Fruit fly (Drosophila melanogaster) whole organism, embryonic: ENCODE measurements around the gene RapGAP1.
A peak's percentile ranks its signal among the peaks of the same experiment; 100 is the strongest.

ENCODE experiments used
- Abd-B ChIP-seq: fragments of 200-800 bp; sonication (Bioruptor generic); optimal IDR thresholded peaks from 2 replicates; lab custom pipeline; 2018; ENCODE audit warnings: missing biosample characterization, mild to moderate bottlenecking, missing genetic modification characterization, moderate library complexity
- Awh ChIP-seq: fragments of 200-800 bp; sonication (Bioruptor generic); IDR thresholded peaks from 2 replicates; pipeline ENCODE4, ENCODE4 v1.3.6; 2022; ENCODE audit warnings: missing biosample characterization, missing genetic modification characterization
- Bdp1 ChIP-seq: fragments of 200-800 bp; sonication (Bioruptor generic); optimal IDR thresholded peaks from 3 replicates; lab custom pipeline; 2016; ENCODE audit warnings: missing biosample characterization, missing genetic modification characterization
- BtbVII ChIP-seq: fragments of 200-800 bp; sonication (Bioruptor generic); optimal IDR thresholded peaks from 3 replicates; lab custom pipeline; 2017; ENCODE audit warnings: missing biosample characterization, mild to moderate bottlenecking, missing genetic modification characterization
- CG10209 ChIP-seq: fragments of 200-800 bp; sonication (Bioruptor generic); optimal IDR thresholded peaks from 3 replicates; lab custom pipeline; 2017; ENCODE audit warnings: missing biosample characterization, mild to moderate bottlenecking, missing genetic modification characterization, missing genetic modification reagents
- CG11085 ChIP-seq: fragments of 200-800 bp; sonication (Bioruptor generic); IDR thresholded peaks from 2 replicates; pipeline ENCODE4 v1.3.6; 2022; ENCODE audit warnings: missing biosample characterization, missing genetic modification characterization
- CG11398 ChIP-seq: fragments of 200-800 bp; sonication (Bioruptor generic); optimal IDR thresholded peaks from 2 replicates; lab custom pipeline; 2016; ENCODE audit warnings: missing biosample characterization, missing genetic modification characterization
- CG11560 ChIP-seq: fragments of 200-800 bp; sonication (Bioruptor generic); IDR thresholded peaks from 3 replicates; pipeline ENCODE4 v1.3.6; 2022; ENCODE audit warnings: missing biosample characterization, missing genetic modification characterization
- CG13123 ChIP-seq: fragments of 200-800 bp; sonication (Bioruptor generic); optimal IDR thresholded peaks from 2 replicates; lab custom pipeline; 2016; ENCODE audit warnings: missing biosample characterization, missing genetic modification characterization
- CG13287 ChIP-seq: fragments of 200-800 bp; sonication (Bioruptor generic); IDR thresholded peaks from 2 replicates; pipeline ENCODE4 v1.3.6; 2022; ENCODE audit warnings: missing biosample characterization, missing genetic modification characterization; ENCODE audit not compliant: partially characterized antibody
- CG14441 ChIP-seq: fragments of 200-800 bp; sonication (Bioruptor generic); IDR thresholded peaks from 2 replicates; pipeline ENCODE4 v1.3.6; 2022; ENCODE audit warnings: missing biosample characterization, missing genetic modification characterization
- CG17568 ChIP-seq: fragments of 200-800 bp; sonication (Bioruptor generic); optimal IDR thresholded peaks from 2 replicates; lab custom pipeline; 2018; ENCODE audit warnings: missing biosample characterization, mild to moderate bottlenecking, missing genetic modification characterization, moderate library complexity
- CG17829 ChIP-seq: fragments of 200-800 bp; optimal IDR thresholded peaks from 2 replicates; lab custom pipeline; 2019; ENCODE audit warnings: missing biosample characterization, mild to moderate bottlenecking, missing genetic modification characterization, moderate library complexity
- CG18764 ChIP-seq: fragments of 200-800 bp; sonication (Bioruptor generic); optimal IDR thresholded peaks from 3 replicates; lab custom pipeline; 2016; ENCODE audit warnings: missing biosample characterization, missing genetic modification characterization
- CG30403 ChIP-seq: fragments of 200-800 bp; sonication (Bioruptor generic); optimal IDR thresholded peaks from 3 replicates; lab custom pipeline; 2016; ENCODE audit warnings: missing biosample characterization, missing genetic modification characterization
- CG30431 ChIP-seq: fragments of 200-800 bp; sonication (Bioruptor generic); optimal IDR thresholded peaks from 2 replicates; lab custom pipeline; 2017; ENCODE audit warnings: missing biosample characterization, missing genetic modification characterization
- CG31224 ChIP-seq: fragments of 200-800 bp; sonication (Bioruptor generic); IDR thresholded peaks from 2 replicates; pipeline ENCODE4 v1.3.6; 2022; ENCODE audit warnings: missing biosample characterization, missing genetic modification characterization
- CG32767 ChIP-seq: fragments of 200-800 bp; sonication (Bioruptor generic); IDR thresholded peaks from 2 replicates; pipeline ENCODE4 v1.3.6; 2022; ENCODE audit warnings: missing biosample characterization, missing genetic modification characterization
- CG3847 ChIP-seq: fragments of 200-800 bp; sonication (Bioruptor generic); IDR thresholded peaks from 2 replicates; pipeline ENCODE4 v1.3.6; 2022; ENCODE audit warnings: missing biosample characterization, missing genetic modification characterization
- CG5245 ChIP-seq: fragments of 200-800 bp; sonication (Bioruptor generic); optimal IDR thresholded peaks from 3 replicates; lab custom pipeline; 2016; ENCODE audit warnings: missing biosample characterization, missing genetic modification characterization
- CG6654 ChIP-seq: fragments of 200-800 bp; sonication (Bioruptor generic); optimal IDR thresholded peaks from 2 replicates; lab custom pipeline; 2017; ENCODE audit warnings: missing biosample characterization, mild to moderate bottlenecking, missing genetic modification characterization
- CG6791 ChIP-seq: fragments of 200-800 bp; sonication (Bioruptor generic); IDR thresholded peaks from 3 replicates; pipeline ENCODE4 v1.3.6; 2022; ENCODE audit warnings: missing biosample characterization, missing genetic modification characterization; ENCODE audit not compliant: partially characterized antibody
- CG8359 ChIP-seq: fragments of 200-800 bp; sonication (Bioruptor generic); optimal IDR thresholded peaks from 2 replicates; lab custom pipeline; 2017; ENCODE audit warnings: missing biosample characterization, mild to moderate bottlenecking, missing genetic modification characterization, borderline replicate concordance
- CG8765 ChIP-seq: fragments of 200-800 bp; sonication (Bioruptor generic); IDR thresholded peaks from 2 replicates; pipeline ENCODE4 v1.3.6; 2022; ENCODE audit warnings: missing biosample characterization, missing genetic modification characterization
- CG9437 ChIP-seq: fragments of 200-800 bp; sonication (Bioruptor generic); optimal IDR thresholded peaks from 2 replicates; lab custom pipeline; 2018; ENCODE audit warnings: missing biosample characterization, mild to moderate bottlenecking, missing genetic modification characterization
- CG9817 ChIP-seq: fragments of 200-800 bp; sonication (Bioruptor generic); optimal IDR thresholded peaks from 2 replicates; lab custom pipeline; 2018; ENCODE audit warnings: missing biosample characterization, mild to moderate bottlenecking, missing genetic modification characterization, moderate library complexity
- CoRest ChIP-seq: fragments of 200-800 bp; sonication (Bioruptor generic); optimal IDR thresholded peaks from 3 replicates; lab custom pipeline; 2018; ENCODE audit warnings: missing biosample characterization, mild to moderate bottlenecking, missing genetic modification characterization, moderate library complexity
- D ChIP-seq, 2 experiments: fragments of 200-800 bp in 1 of 2; fragments of >200 bp in 1 of 2; sonication (Bioruptor generic) in 1 of 2; optimal IDR thresholded peaks; 2 replicates in 1 of 2; 3 replicates in 1 of 2; lab custom pipeline; 2017; ENCODE audit warnings: mild to moderate bottlenecking in 1 of 2, missing biosample characterization in 1 of 2, missing genetic modification characterization in 1 of 2, missing genetic modification reagents in 1 of 2
- Dip3 ChIP-seq: fragments of 200-800 bp; sonication (Bioruptor generic); optimal IDR thresholded peaks from 3 replicates; lab custom pipeline; 2016; ENCODE audit warnings: missing biosample characterization, missing genetic modification characterization
- Hr78 ChIP-seq, 2 experiments: fragments of 200-800 bp in 1 of 2; fragments of >200 bp in 1 of 2; sonication (Bioruptor generic) in 1 of 2; optimal IDR thresholded peaks; 2 replicates each; lab custom pipeline; 2017 to 2019; ENCODE audit warnings: missing biosample characterization in 2 of 2, missing genetic modification characterization in 2 of 2, mild to moderate bottlenecking in 1 of 2, moderate library complexity in 1 of 2
- Mad ChIP-seq: fragments of 200-800 bp; sonication (Bioruptor generic); optimal IDR thresholded peaks from 2 replicates; lab custom pipeline; 2016; ENCODE audit warnings: missing biosample characterization, missing genetic modification characterization
- Six4 ChIP-seq: fragments of 200-800 bp; sonication (Bioruptor generic); optimal IDR thresholded peaks from 2 replicates; lab custom pipeline; 2016; ENCODE audit warnings: missing biosample characterization, missing genetic modification characterization
- al ChIP-seq: fragments of 200-800 bp; sonication (Bioruptor generic); IDR thresholded peaks from 2 replicates; pipeline ENCODE4 v1.3.6; 2022; ENCODE audit warnings: missing biosample characterization, missing genetic modification characterization
- bowl ChIP-seq: fragments of 200-800 bp; sonication (Bioruptor generic); IDR thresholded peaks from 2 replicates; pipeline ENCODE4 v1.3.6; 2022; ENCODE audit warnings: missing biosample characterization, missing genetic modification characterization
- bsh ChIP-seq, 2 experiments: fragments of 200-800 bp; sonication (Bioruptor generic); optimal IDR thresholded peaks; 2 replicates each; lab custom pipeline; 2017 to 2018; ENCODE audit warnings: mild to moderate bottlenecking in 2 of 2, missing biosample characterization in 2 of 2, missing genetic modification characterization in 2 of 2, moderate library complexity in 1 of 2
- corto ChIP-seq: fragments of 200-800 bp; sonication (Bioruptor generic); optimal IDR thresholded peaks from 2 replicates; lab custom pipeline; 2016; ENCODE audit warnings: missing biosample characterization, mild to moderate bottlenecking, missing genetic modification characterization, moderate library complexity
- dmrt11E ChIP-seq: fragments of 200-800 bp; sonication (Bioruptor generic); optimal IDR thresholded peaks from 3 replicates; lab custom pipeline; 2018; ENCODE audit warnings: missing biosample characterization, mild to moderate bottlenecking, missing genetic modification characterization, moderate library complexity
- dysf ChIP-seq: fragments of 200-800 bp; sonication (Bioruptor generic); IDR thresholded peaks from 3 replicates; pipeline ENCODE4 v1.3.6; 2022; ENCODE audit warnings: missing biosample characterization, missing genetic modification characterization
- en ChIP-seq: fragments of 200-800 bp; sonication (Bioruptor generic); optimal IDR thresholded peaks from 2 replicates; lab custom pipeline; 2016; ENCODE audit warnings: missing biosample characterization, missing genetic modification characterization
- esg ChIP-seq: fragments of 200-800 bp; sonication (Bioruptor generic); conservative IDR thresholded peaks from 2 replicates; pipeline ENCODE4 v1.3.6; 2022; ENCODE audit warnings: missing biosample characterization, missing genetic modification characterization
- fd3F ChIP-seq: fragments of 200-800 bp; sonication (Bioruptor generic); optimal IDR thresholded peaks from 2 replicates; lab custom pipeline; 2018; ENCODE audit warnings: missing biosample characterization, mild to moderate bottlenecking, missing genetic modification characterization, moderate library complexity
- hkb ChIP-seq, 2 experiments: fragments of 200-800 bp in 1 of 2; fragments of >200 bp in 1 of 2; sonication (Bioruptor generic) in 1 of 2; IDR thresholded peaks in 1 of 2; optimal IDR thresholded peaks in 1 of 2; 2 replicates each; pipeline versions ENCODE4 v1.3.6 to Lab custom; 2017 to 2022; ENCODE audit warnings: missing biosample characterization in 1 of 2, missing genetic modification characterization in 1 of 2
- knrl ChIP-seq: fragments of 200-800 bp; sonication (Bioruptor generic); IDR thresholded peaks from 3 replicates; pipeline ENCODE4 v1.3.6; 2022; ENCODE audit warnings: missing biosample characterization, missing genetic modification characterization; ENCODE audit not compliant: partially characterized antibody
- lmd ChIP-seq: fragments of 200-800 bp; sonication (Bioruptor generic); IDR thresholded peaks from 2 replicates; pipeline ENCODE4 v1.3.6; 2022; ENCODE audit warnings: missing biosample characterization, missing genetic modification characterization
- nerfin-1 ChIP-seq: fragments of 200-800 bp; sonication (Bioruptor generic); optimal IDR thresholded peaks from 3 replicates; lab custom pipeline; 2019; ENCODE audit warnings: missing biosample characterization, mild to moderate bottlenecking, missing genetic modification characterization, moderate library complexity
- repo ChIP-seq: fragments of 200-800 bp; sonication (Bioruptor generic); optimal IDR thresholded peaks from 2 replicates; lab custom pipeline; 2016; ENCODE audit warnings: missing biosample characterization, missing genetic modification characterization
- ro ChIP-seq: fragments of 200-800 bp; sonication (Bioruptor generic); IDR thresholded peaks from 2 replicates; pipeline ENCODE4 v1.3.6; 2022; ENCODE audit warnings: missing biosample characterization, missing genetic modification characterization
- stc ChIP-seq: fragments of 200-800 bp; sonication (Bioruptor generic); IDR thresholded peaks from 2 replicates; pipeline ENCODE4 v1.3.6; 2022; ENCODE audit warnings: missing biosample characterization, missing genetic modification characterization
- vfl ChIP-seq: fragments of 200-800 bp; sonication (Bioruptor generic); optimal IDR thresholded peaks from 2 replicates; lab custom pipeline; 2016; ENCODE audit warnings: missing biosample characterization, missing genetic modification characterization

RapGAP1 gene

DNA sequence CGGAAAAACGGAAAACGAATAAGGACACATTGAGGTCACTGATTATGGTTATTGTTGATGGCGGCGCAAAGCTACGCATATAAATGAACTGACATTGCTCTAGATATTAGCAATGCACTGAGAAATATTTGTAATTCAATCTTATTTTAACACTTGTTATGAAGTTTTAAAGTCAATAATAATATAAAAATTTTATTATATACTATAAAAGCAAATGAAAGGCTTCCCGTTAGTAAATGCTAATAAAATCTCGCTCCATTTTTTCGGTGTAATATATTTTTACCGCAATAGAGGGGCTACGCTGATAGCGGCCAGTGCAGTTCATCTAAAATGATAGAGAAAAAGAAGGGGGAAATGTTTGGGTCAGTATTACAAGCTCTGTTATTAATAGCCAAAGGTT lies 86.9 kb downstream of the RapGAP1 start (continued):
- TF ChIP-seq repo (GFP tag; lab: Kevin White, UChicago) (no peak), Awh (GFP tag; lab: Robert Waterston, UW) (peak; percentile 52; the same call in 1 of the 2 replicates), CG8359 (GFP tag; lab: Kevin White, UChicago) (no peak), CG11560 (tag; lab: Robert Waterston, UW) (0 out of 3 replicates have a peak, but pooled peaks have one; percentile 27), Hr78 (GFP tag; optimal IDR thresholded peaks at IDR 0.05; lab: Kevin White, UChicago) (peak in 1 of 2 experiments; percentile 36), CG3847 (peak; percentile 25; the same call in 1 of the 2 replicates), hkb (optimal IDR thresholded peaks at IDR 0.05; lab: Kevin White, UChicago) (no peak), hkb (GFP tag; IDR thresholded peaks at IDR 0.05; lab: Robert Waterston, UW) (peak; percentile 70), CG10209 (GFP tag; lab: Kevin White, UChicago) (peak; percentile 34), stc (GFP tag; lab: Robert Waterston, UW) (0 out of 2 replicates have a peak, but pooled peaks have one; percentile 57), bsh (GFP tag; optimal IDR thresholded peaks at IDR 0.05; lab: Kevin White, UChicago) (peak in 1 of 2 experiments; percentile 65), Abd-B (GFP tag; lab: Kevin White, UChicago) (peak; percentile 27), CG11085 (GFP tag; lab: Robert Waterston, UW) (no peak), CG31224 (peak; percentile 43; the same call in 1 of the 2 replicates), D (optimal IDR thresholded peaks at IDR 0.05; lab: Kevin White, UChicago) (no peak), D (GFP tag; optimal IDR thresholded peaks at IDR 0.05; lab: Kevin White, UChicago) (no peak), CG32767 (GFP tag; lab: Robert Waterston, UW) (peak; percentile 51; the same call in 1 of the 2 replicates), CG8765 (GFP tag; lab: Robert Waterston, UW) (no peak), knrl (GFP tag; lab: Robert Waterston, UW) (no peak), nerfin-1 (tag; lab: Kevin White, UChicago) (peak; percentile 7), vfl (GFP tag; lab: Kevin White, UChicago) (no peak), Six4 (GFP tag; lab: Kevin White, UChicago) (peak; percentile 42), CG9437 (GFP tag; lab: Kevin White, UChicago) (peak; percentile 3), CG13123 (no peak), CG18764 (GFP tag; lab: Kevin White, UChicago) (no peak), dmrt11E (peak; percentile 30), ro (GFP tag; lab: Robert Waterston, UW) (peak; percentile 51; the same call in 1 of the 2 replicates), Mad (GFP tag; lab: Kevin White, UChicago) (no peak), lmd (GFP tag; lab: Robert Waterston, UW) (peak; percentile 71), Dip3 (no peak), corto (GFP tag; lab: Kevin White, UChicago) (no peak), CG6791 (GFP tag; lab: Robert Waterston, UW) (no peak), dysf (GFP tag; lab: Robert Waterston, UW) (peak; percentile 72), CG13287 (GFP tag; lab: Robert Waterston, UW) (no peak), fd3F (no peak), CG5245 (GFP tag; lab: Kevin White, UChicago) (peak; percentile 4), al (GFP tag; lab: Robert Waterston, UW) (peak; percentile 37; the same call in 1 of the 2 replicates), CG11398 (GFP tag; lab: Kevin White, UChicago) (no peak), bowl (GFP tag; lab: Robert Waterston, UW) (no peak), CG30431 (GFP tag; lab: Kevin White, UChicago) (no peak), Bdp1 (GFP tag; lab: Kevin White, UChicago) (no peak), CG9817 (tag; lab: Kevin White, UChicago) (no peak), en (GFP tag; lab: Kevin White, UChicago) (no peak), CG14441 (GFP tag; lab: Robert Waterston, UW) (peak; percentile 74), CG17568 (GFP tag; lab: Kevin White, UChicago) (peak; percentile 34), CG30403 (GFP tag; lab: Kevin White, UChicago) (peak; percentile 35), CG6654 (GFP tag; lab: Kevin White, UChicago) (no peak), esg (GFP tag; lab: Robert Waterston, UW) (peak; percentile 60), BtbVII (GFP tag; lab: Kevin White, UChicago) (peak; percentile 31), CG17829 (tag; lab: Kevin White, UChicago) (peak; percentile 53), CoRest (peak; percentile 49)
